Worm (Caenorhabditis elegans) whole organism, late embryonic: ENCODE results near the gene C03F11.2.

Experiments used
- C08G9.2 ChIP-seq: sonication (generic microtip); optimal IDR thresholded peaks from 2 replicates; lab custom pipeline; 2016; ENCODE audit warnings: mild to moderate bottlenecking, missing genetic modification characterization, moderate library complexity, missing compliant biosample characterization
- C38D4.7 ChIP-seq: fragments of 200-800 bp; sonication (Bioruptor generic); optimal IDR thresholded peaks from 2 replicates; lab custom pipeline; 2018; ENCODE audit warnings: mild to moderate bottlenecking, missing genetic modification characterization, moderate library complexity, missing compliant biosample characterization
- F13H6.1 ChIP-seq: sonication (generic microtip); optimal IDR thresholded peaks from 2 replicates; lab custom pipeline; 2016; ENCODE audit warnings: missing genetic modification characterization, missing compliant biosample characterization
- K09A11.1 ChIP-seq: sonication (generic microtip); optimal IDR thresholded peaks from 2 replicates; lab custom pipeline; 2017; ENCODE audit warnings: antibody characterized with exemption, mild to moderate bottlenecking, missing genetic modification characterization, missing compliant biosample characterization; ENCODE audit not compliant: insufficient read depth
- T23F11.4 ChIP-seq: fragments of 200-800 bp; sonication (Bioruptor generic); optimal IDR thresholded peaks from 2 replicates; lab custom pipeline; 2018; ENCODE audit warnings: mild to moderate bottlenecking, missing genetic modification characterization, missing compliant biosample characterization
- Y22D7AL.16 ChIP-seq: sonication (generic microtip); optimal IDR thresholded peaks from 2 replicates; lab custom pipeline; 2016; ENCODE audit warnings: missing genetic modification characterization, missing compliant biosample characterization
- ahr-1 ChIP-seq: sonication (generic microtip); optimal IDR thresholded peaks from 2 replicates; lab custom pipeline; 2016; ENCODE audit warnings: missing genetic modification characterization, missing compliant biosample characterization
- ama-1 ChIP-seq: fragments of 150-350 bp; optimal IDR thresholded peaks from 2 replicates; lab custom pipeline; 2014
- ceh-2 ChIP-seq: sonication (generic microtip); optimal IDR thresholded peaks from 2 replicates; lab custom pipeline; 2016; ENCODE audit warnings: missing genotype, missing genetic modification characterization, missing compliant biosample characterization
- ceh-22 ChIP-seq: sonication (generic microtip); optimal IDR thresholded peaks from 2 replicates; lab custom pipeline; 2017; ENCODE audit warnings: missing biosample characterization, missing genetic modification characterization
- ceh-31 ChIP-seq: sonication (generic microtip); optimal IDR thresholded peaks from 2 replicates; lab custom pipeline; 2016; ENCODE audit warnings: missing genetic modification characterization, missing compliant biosample characterization
- ceh-45 ChIP-seq: fragments of 200-800 bp; sonication (Bioruptor generic); IDR thresholded peaks from 2 replicates; pipeline ENCODE4 v1.3.6; 2022; ENCODE audit warnings: missing genetic modification reagents, missing genetic modification characterization, missing compliant biosample characterization
- ceh-48 ChIP-seq: sonication (generic microtip); optimal IDR thresholded peaks from 2 replicates; lab custom pipeline; 2016; ENCODE audit warnings: missing genetic modification characterization, inconsistent platforms, missing compliant biosample characterization
- ceh-6 ChIP-seq: fragments of 200-800 bp; sonication (Bioruptor generic); optimal IDR thresholded peaks from 2 replicates; lab custom pipeline; 2018; ENCODE audit warnings: mild to moderate bottlenecking, missing genetic modification characterization, missing compliant biosample characterization
- ceh-9 ChIP-seq: sonication (generic microtip); optimal IDR thresholded peaks from 2 replicates; lab custom pipeline; 2016; ENCODE audit warnings: mild to moderate bottlenecking, missing genetic modification characterization, inconsistent platforms, missing compliant biosample characterization
- dmd-4 ChIP-seq: sonication (generic microtip); optimal IDR thresholded peaks from 2 replicates; lab custom pipeline; 2016; ENCODE audit warnings: borderline replicate concordance, missing genetic modification characterization, missing compliant biosample characterization
- dve-1 ChIP-seq: sonication (generic microtip); optimal IDR thresholded peaks from 2 replicates; lab custom pipeline; 2017; ENCODE audit warnings: antibody characterized with exemption, mild to moderate bottlenecking, missing genetic modification characterization, missing compliant biosample characterization
- elt-2 ChIP-seq: sonication (generic microtip); optimal IDR thresholded peaks from 2 replicates; lab custom pipeline; 2016; ENCODE audit warnings: missing genetic modification reagents, missing genetic modification characterization, missing compliant biosample characterization
- ets-4 ChIP-seq: sonication (generic microtip); optimal IDR thresholded peaks from 2 replicates; lab custom pipeline; 2016; ENCODE audit warnings: missing genetic modification characterization, missing compliant biosample characterization
- eyg-1 ChIP-seq: sonication (generic microtip); optimal IDR thresholded peaks from 2 replicates; lab custom pipeline; 2016; ENCODE audit warnings: missing genotype, missing genetic modification characterization, missing compliant biosample characterization
- fkh-10 ChIP-seq: fragments of 150-350 bp; optimal IDR thresholded peaks from 2 replicates; lab custom pipeline; 2014; ENCODE audit warnings: missing biosample characterization, missing genetic modification reagents, missing genetic modification characterization
- fkh-6 ChIP-seq: sonication (generic microtip); optimal IDR thresholded peaks from 2 replicates; lab custom pipeline; 2016; ENCODE audit warnings: missing genetic modification characterization, missing compliant biosample characterization
- gmeb-2 ChIP-seq: sonication (generic microtip); optimal IDR thresholded peaks from 2 replicates; lab custom pipeline; 2016; ENCODE audit warnings: missing genetic modification characterization, inconsistent platforms, missing compliant biosample characterization
- hlh-15 ChIP-seq: sonication (generic microtip); optimal IDR thresholded peaks from 2 replicates; lab custom pipeline; 2016; ENCODE audit warnings: missing genetic modification characterization, missing compliant biosample characterization
- hlh-30 ChIP-seq: sonication (generic microtip); optimal IDR thresholded peaks from 2 replicates; lab custom pipeline; 2017; ENCODE audit warnings: antibody characterized with exemption, missing genetic modification characterization, missing compliant biosample characterization; ENCODE audit not compliant: insufficient read depth
- hlh-6 ChIP-seq: sonication (generic microtip); optimal IDR thresholded peaks from 2 replicates; lab custom pipeline; 2016; ENCODE audit warnings: missing genotype, missing genetic modification characterization, missing compliant biosample characterization
- hlh-8 ChIP-seq: sonication (generic microtip); optimal IDR thresholded peaks from 2 replicates; lab custom pipeline; 2016; ENCODE audit warnings: missing genotype, missing genetic modification characterization, missing compliant biosample characterization
- lin-11 ChIP-seq: fragments of 200-800 bp; sonication (Bioruptor generic); optimal IDR thresholded peaks from 2 replicates; lab custom pipeline; 2018; ENCODE audit warnings: mild to moderate bottlenecking, missing genetic modification characterization, missing compliant biosample characterization
- madf-2 ChIP-seq: sonication (generic microtip); optimal IDR thresholded peaks from 2 replicates; lab custom pipeline; 2017; ENCODE audit warnings: missing genetic modification characterization, missing compliant biosample characterization
- mec-3 ChIP-seq: sonication (generic microtip); optimal IDR thresholded peaks from 2 replicates; lab custom pipeline; 2016; ENCODE audit warnings: borderline replicate concordance, missing genetic modification characterization, missing compliant biosample characterization
- nhr-11 ChIP-seq: fragments of 150-350 bp; optimal IDR thresholded peaks from 2 replicates; lab custom pipeline; 2014; ENCODE audit warnings: missing biosample characterization, missing genetic modification characterization
- nhr-232 ChIP-seq: sonication (generic microtip); optimal IDR thresholded peaks from 2 replicates; lab custom pipeline; 2016; ENCODE audit warnings: missing genetic modification characterization, missing compliant biosample characterization
- npax-4 ChIP-seq: sonication (generic microtip); optimal IDR thresholded peaks from 2 replicates; lab custom pipeline; 2016; ENCODE audit warnings: missing genetic modification characterization, missing compliant biosample characterization
- odd-2 ChIP-seq: sonication (generic microtip); optimal IDR thresholded peaks from 2 replicates; lab custom pipeline; 2017; ENCODE audit warnings: antibody characterized with exemption, mild to moderate bottlenecking, missing genetic modification characterization, missing compliant biosample characterization
- pag-3 ChIP-seq: sonication (generic microtip); optimal IDR thresholded peaks from 2 replicates; lab custom pipeline; 2016; ENCODE audit warnings: missing compliant biosample characterization, missing genetic modification characterization, borderline replicate concordance
- pat-9 ChIP-seq: fragments of 200-800 bp; sonication (Bioruptor generic); optimal IDR thresholded peaks from 2 replicates; lab custom pipeline; 2018; ENCODE audit warnings: mild to moderate bottlenecking, missing genetic modification characterization, moderate library complexity, missing compliant biosample characterization
- pax-1 ChIP-seq: fragments of 150-350 bp; optimal IDR thresholded peaks from 2 replicates; lab custom pipeline; 2014; ENCODE audit warnings: missing biosample characterization, missing genetic modification characterization
- pha-2 ChIP-seq: sonication (generic microtip); optimal IDR thresholded peaks from 2 replicates; lab custom pipeline; 2017; ENCODE audit warnings: mild to moderate bottlenecking, missing genetic modification characterization, missing compliant biosample characterization
- pqm-1 ChIP-seq: sonication (generic microtip); optimal IDR thresholded peaks from 2 replicates; lab custom pipeline; 2016; ENCODE audit warnings: missing genetic modification characterization, missing compliant biosample characterization
- pros-1 ChIP-seq: fragments of 150-350 bp; optimal IDR thresholded peaks from 2 replicates; lab custom pipeline; 2014; ENCODE audit warnings: missing biosample characterization, missing genetic modification reagents, missing genetic modification characterization
- ref-2 ChIP-seq: sonication (generic microtip); optimal IDR thresholded peaks from 2 replicates; lab custom pipeline; 2016; ENCODE audit warnings: missing genetic modification characterization, missing compliant biosample characterization
- sox-4 ChIP-seq: sonication (generic microtip); optimal IDR thresholded peaks from 2 replicates; lab custom pipeline; 2017; ENCODE audit warnings: mild to moderate bottlenecking, missing genetic modification characterization, inconsistent platforms, missing compliant biosample characterization
- syd-9 ChIP-seq: sonication (generic microtip); optimal IDR thresholded peaks from 2 replicates; lab custom pipeline; 2016; ENCODE audit warnings: mild to moderate bottlenecking, missing genetic modification characterization, moderate library complexity, missing compliant biosample characterization
- tbx-2 ChIP-seq: sonication (generic microtip); optimal IDR thresholded peaks from 2 replicates; lab custom pipeline; 2016; ENCODE audit warnings: missing genetic modification characterization, missing compliant biosample characterization
- tbx-7 ChIP-seq: sonication (generic microtip); optimal IDR thresholded peaks from 2 replicates; lab custom pipeline; 2016; ENCODE audit warnings: missing genotype, missing genetic modification characterization, missing compliant biosample characterization
- ttx-3 ChIP-seq: sonication (generic microtip); optimal IDR thresholded peaks from 2 replicates; lab custom pipeline; 2016; ENCODE audit warnings: missing genetic modification reagents, missing genetic modification characterization, missing compliant biosample characterization
- unc-3 ChIP-seq, 2 experiments: fragments of 200-800 bp in 1 of 2; sonication (Bioruptor generic) in 1 of 2; sonication (generic microtip) in 1 of 2; conservative IDR thresholded peaks in 1 of 2; optimal IDR thresholded peaks in 1 of 2; 2 replicates each; pipeline versions ENCODE4 v1.3.6 to Lab custom; 2016 to 2022; ENCODE audit warnings: missing compliant biosample characterization in 2 of 2, missing genetic modification characterization in 2 of 2, missing genetic modification reagents in 1 of 2
- unc-42 ChIP-seq: sonication (generic microtip); optimal IDR thresholded peaks from 2 replicates; lab custom pipeline; 2016; ENCODE audit warnings: missing genotype, missing genetic modification characterization, missing compliant biosample characterization
- unc-86 ChIP-seq: sonication (generic microtip); optimal IDR thresholded peaks from 2 replicates; lab custom pipeline; 2016; ENCODE audit warnings: missing genetic modification characterization, missing compliant biosample characterization
- zip-5 ChIP-seq: sonication (generic microtip); optimal IDR thresholded peaks from 2 replicates; lab custom pipeline; 2016; ENCODE audit warnings: missing genetic modification characterization, missing compliant biosample characterization
- ztf-16 ChIP-seq: sonication (generic microtip); optimal IDR thresholded peaks from 2 replicates; lab custom pipeline; 2017; ENCODE audit warnings: missing genetic modification characterization, missing compliant biosample characterization

C03F11.2 gene

DNA sequence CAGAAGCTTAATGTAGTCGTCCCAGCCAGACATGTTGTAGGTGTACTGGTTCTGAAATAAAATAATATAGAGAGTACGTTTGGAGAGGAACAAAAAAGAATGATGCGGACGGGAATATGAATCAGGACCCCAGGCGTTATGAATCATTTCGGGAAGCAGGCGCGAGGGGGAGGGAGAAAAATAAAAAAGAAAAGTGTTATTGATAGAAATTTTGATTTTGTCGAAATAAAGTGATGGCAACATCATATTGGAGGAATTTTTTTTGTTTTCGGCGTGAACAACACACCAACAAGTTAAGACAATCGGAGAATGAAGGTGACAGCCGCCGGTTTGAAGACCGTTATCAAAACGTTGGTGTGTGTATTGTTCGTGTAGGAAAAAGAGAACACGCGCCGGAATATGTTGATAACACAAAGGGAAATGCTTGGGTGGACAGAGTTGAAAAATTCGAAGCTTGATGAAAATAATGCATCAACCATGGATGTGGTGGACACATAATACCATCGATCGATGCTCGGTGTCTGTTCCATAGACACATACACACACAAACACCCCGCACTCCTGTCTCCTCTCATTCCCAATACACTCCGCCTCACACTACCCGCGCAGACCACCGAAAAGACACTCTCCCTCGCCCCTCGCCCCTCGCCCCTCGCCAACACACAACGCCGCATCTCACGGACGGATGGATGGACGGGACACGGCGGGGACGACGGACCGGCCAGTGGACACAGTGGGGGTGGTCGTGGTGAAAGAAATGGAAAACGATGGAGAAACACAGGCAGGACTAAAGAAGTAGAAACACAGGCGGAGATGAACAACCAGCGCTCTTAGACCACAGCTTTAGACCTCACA is 43.0 kb downstream of the C03F11.2 start, which contains the start of gene pfn-2:
pfn-2 (minus strand) TSS at position 51 of the 855 bp plus-strand sequence.
- TF ChIP-seq ceh-9 (tag; lab: Kevin White, UChicago) = peak; percentile 18
- TF ChIP-seq tbx-7 (tag; lab: Kevin White, UChicago) = no peak
- TF ChIP-seq C38D4.7 (GFP tag; lab: Kevin White, UChicago) = no peak
- no peak for TF ChIP-seq pros-1
- no peak for TF ChIP-seq ref-2 (tag; lab: Kevin White, UChicago)
- TF ChIP-seq ceh-2 = peak; percentile 50
- no peak for TF ChIP-seq ztf-16 (tag; lab: Kevin White, UChicago)
- no peak for TF ChIP-seq ttx-3 (tag; lab: Kevin White, UChicago)
- TF ChIP-seq hlh-8 = no peak
- peak; percentile 52 for TF ChIP-seq C08G9.2 (tag; lab: Kevin White, UChicago)
- no peak for TF ChIP-seq ceh-22 (tag; lab: Kevin White, UChicago)
- no peak for TF ChIP-seq fkh-6
- no peak for TF ChIP-seq madf-2 (tag; lab: Kevin White, UChicago)
- no peak for TF ChIP-seq unc-86
- TF ChIP-seq unc-3 (GFP tag; conservative IDR thresholded peaks at IDR 0.05; lab: Robert Waterston, UW) = no peak
- no peak for TF ChIP-seq unc-3 (tag; optimal IDR thresholded peaks at IDR 0.05; lab: Kevin White, UChicago)
- no peak for TF ChIP-seq zip-5 (tag; lab: Kevin White, UChicago)
- TF ChIP-seq dmd-4 = peak; percentile 18
- no peak for TF ChIP-seq npax-4
- peak; percentile 9 for TF ChIP-seq hlh-6 (tag; lab: Kevin White, UChicago)
- peak; percentile 45 for TF ChIP-seq pat-9
- no peak for TF ChIP-seq ceh-45 (GFP tag; lab: Robert Waterston, UW)
- TF ChIP-seq ets-4 (tag; lab: Kevin White, UChicago) = no peak
- TF ChIP-seq syd-9 (tag; lab: Kevin White, UChicago) = no peak
- no peak for TF ChIP-seq nhr-11 (tag; lab: Kevin White, UChicago)
- no peak for TF ChIP-seq eyg-1 (tag; lab: Kevin White, UChicago)
- no peak for TF ChIP-seq nhr-232 (tag; lab: Kevin White, UChicago)
- no peak for TF ChIP-seq pqm-1 (tag; lab: Kevin White, UChicago)
- TF ChIP-seq sox-4 = peak; percentile 20
- peak; percentile 62 for TF ChIP-seq ceh-31 (tag; lab: Kevin White, UChicago)
- TF ChIP-seq gmeb-2 (tag; lab: Kevin White, UChicago) = no peak
- TF ChIP-seq dve-1 = no peak
- TF ChIP-seq hlh-15 (tag; lab: Kevin White, UChicago) = no peak
- peak; percentile 32 for TF ChIP-seq F13H6.1
- TF ChIP-seq ceh-48 (tag; lab: Kevin White, UChicago) = no peak
- no peak for TF ChIP-seq K09A11.1 (tag; lab: Kevin White, UChicago)
- TF ChIP-seq hlh-30 (tag; lab: Kevin White, UChicago) = no peak
- TF ChIP-seq pax-1 (tag; lab: Kevin White, UChicago) = no peak
- no peak for TF ChIP-seq ahr-1 (tag; lab: Kevin White, UChicago)
- TF ChIP-seq elt-2 = no peak
- no peak for TF ChIP-seq odd-2 (tag; lab: Kevin White, UChicago)
- TF ChIP-seq tbx-2 (tag; lab: Kevin White, UChicago) = peak; percentile 20
- peak; percentile 48 for TF ChIP-seq ceh-6 (GFP tag; lab: Kevin White, UChicago)
- TF ChIP-seq T23F11.4 (GFP tag; lab: Kevin White, UChicago) = no peak
- no peak for TF ChIP-seq ama-1 (lab: Kevin White, UChicago)
- TF ChIP-seq lin-11 (tag; lab: Kevin White, UChicago) = no peak
- no peak for TF ChIP-seq fkh-10 (GFP tag; lab: Kevin White, UChicago)
- TF ChIP-seq unc-42 (tag; lab: Kevin White, UChicago) = no peak
- TF ChIP-seq pag-3 (tag; lab: Kevin White, UChicago) = no peak
- TF ChIP-seq mec-3 (tag; lab: Kevin White, UChicago) = no peak
- no peak for TF ChIP-seq Y22D7AL.16 (tag; lab: Kevin White, UChicago)
- no peak for TF ChIP-seq pha-2 (tag; lab: Kevin White, UChicago)
